Worm (Caenorhabditis elegans) whole organism, L2 larva: ENCODE results near the gene atgl-1.
A peak's percentile ranks its signal among the peaks of the same experiment; 100 is the strongest.

ENCODE experiments used
- ceh-16 ChIP-seq: fragments of 150-350 bp; optimal IDR thresholded peaks from 2 replicates; lab custom pipeline; 2014; ENCODE audit warnings: missing biosample characterization, missing genetic modification characterization
- lin-13 ChIP-seq: fragments of 150-350 bp; optimal IDR thresholded peaks from 2 replicates; lab custom pipeline; 2014; ENCODE audit warnings: missing biosample characterization, missing genetic modification reagents, missing genetic modification characterization
- lin-39 ChIP-seq: fragments of 150-350 bp; optimal IDR thresholded peaks from 2 replicates; lab custom pipeline; 2014; ENCODE audit warnings: missing biosample characterization, missing genetic modification reagents, missing genetic modification characterization
- lsy-2 ChIP-seq, 2 experiments: fragments of 150-350 bp in 1 of 2; sonication (generic microtip) in 1 of 2; optimal IDR thresholded peaks; 2 replicates each; lab custom pipeline; 2014 to 2017; ENCODE audit warnings: missing biosample characterization in 2 of 2, missing genetic modification characterization in 2 of 2
- mdl-1 ChIP-seq, 2 experiments: fragments of 150-350 bp in 1 of 2; sonication (generic microtip) in 1 of 2; optimal IDR thresholded peaks; 2 replicates each; lab custom pipeline; 2017; ENCODE audit warnings: missing biosample characterization in 2 of 2, missing genetic modification characterization in 2 of 2
- sem-4 ChIP-seq: fragments of 150-350 bp; optimal IDR thresholded peaks from 2 replicates; lab custom pipeline; 2014; ENCODE audit warnings: missing biosample characterization, missing genetic modification reagents, missing genetic modification characterization
- ztf-11 ChIP-seq: sonication (generic microtip); optimal IDR thresholded peaks from 2 replicates; lab custom pipeline; 2017; ENCODE audit warnings: missing biosample characterization, missing genetic modification characterization

DNA sequence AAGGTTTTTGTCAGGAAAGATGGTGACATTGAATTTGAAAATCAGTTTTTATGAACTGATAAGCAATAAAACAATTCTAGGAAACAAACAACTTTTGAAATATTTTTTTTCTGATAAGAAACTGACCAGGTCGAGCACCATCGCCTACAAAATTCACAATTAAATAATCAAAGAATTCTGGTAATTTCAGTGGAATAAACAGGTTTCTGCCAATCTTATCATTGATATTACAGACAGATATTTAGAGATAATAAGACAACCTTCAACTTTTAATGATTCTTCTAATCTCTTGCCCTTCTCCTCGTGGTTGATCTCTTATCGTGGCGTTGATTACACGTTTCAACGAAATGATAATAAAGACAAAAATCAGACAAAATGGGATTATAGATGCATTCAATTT lies 22.9 kb downstream of the atgl-1 start:
- TF ChIP-seq lin-13 (GFP tag; lab: Kevin White, UChicago), result no peak
- TF ChIP-seq sem-4 (tag; lab: Kevin White, UChicago), result no peak
- TF ChIP-seq lin-39 (tag; lab: Kevin White, UChicago), result no peak
- TF ChIP-seq ztf-11, result no peak
- peak in 1 of 2 experiments; percentile 18 for TF ChIP-seq mdl-1 (tag; optimal IDR thresholded peaks at IDR 0.05; lab: Kevin White, UChicago)
- peak in 1 of 2 experiments; percentile 23 for TF ChIP-seq lsy-2 (tag; optimal IDR thresholded peaks at IDR 0.05; lab: Kevin White, UChicago)
- no peak for TF ChIP-seq ceh-16 (tag; lab: Kevin White, UChicago)
